Worm (Caenorhabditis elegans) whole organism, young adult: ENCODE data around the gene K12H4.7.

Experiments used
- F49E8.2 ChIP-seq: sonication (generic microtip); optimal IDR thresholded peaks from 3 replicates; lab custom pipeline; 2017; ENCODE audit warnings: missing genetic modification characterization, mild to moderate bottlenecking, missing compliant biosample characterization, antibody characterized with exemption, moderate library complexity; ENCODE audit not compliant: insufficient read depth
- K11D2.4 ChIP-seq: fragments of 200-800 bp; sonication (Bioruptor generic); IDR thresholded peaks from 2 replicates; pipeline ENCODE4 v1.3.6; 2022; ENCODE audit warnings: missing genetic modification reagents, missing genetic modification characterization, missing compliant biosample characterization
- T07F8.4 ChIP-seq: sonication (generic microtip); optimal IDR thresholded peaks from 2 replicates; lab custom pipeline; 2016; ENCODE audit warnings: mild to moderate bottlenecking, missing genetic modification characterization, moderate library complexity, missing compliant biosample characterization
- Y53F4B.3 ChIP-seq: fragments of 200-800 bp; sonication (Bioruptor generic); IDR thresholded peaks from 2 replicates; pipeline ENCODE4 v1.3.6; 2022; ENCODE audit warnings: missing genetic modification reagents, missing genetic modification characterization, missing compliant biosample characterization
- Y67H2A.10 ChIP-seq: fragments of 200-800 bp; sonication (Bioruptor generic); conservative IDR thresholded peaks from 2 replicates; pipeline ENCODE4 v1.3.6; 2022; ENCODE audit warnings: missing genetic modification reagents, missing genetic modification characterization, missing compliant biosample characterization
- athp-1 ChIP-seq: sonication (generic microtip); optimal IDR thresholded peaks from 2 replicates; lab custom pipeline; 2017; ENCODE audit warnings: mild to moderate bottlenecking, missing genetic modification characterization, missing compliant biosample characterization
- attf-3 ChIP-seq: fragments of 200-800 bp; sonication (Bioruptor generic); conservative IDR thresholded peaks from 2 replicates; pipeline ENCODE4 v1.3.6; 2022; ENCODE audit warnings: missing genetic modification reagents, missing genetic modification characterization, missing compliant biosample characterization
- ccch-3 ChIP-seq: fragments of 200-800 bp; sonication (Bioruptor generic); optimal IDR thresholded peaks from 2 replicates; lab custom pipeline; 2018; ENCODE audit warnings: mild to moderate bottlenecking, missing genetic modification characterization, missing compliant biosample characterization
- cebp-1 ChIP-seq, 2 experiments: fragments of 200-800 bp in 1 of 2; sonication (Bioruptor generic) in 1 of 2; sonication (generic microtip) in 1 of 2; IDR thresholded peaks in 1 of 2; optimal IDR thresholded peaks in 1 of 2; 2 replicates each; pipeline versions ENCODE4 v1.3.6 to Lab custom; 2017 to 2022; ENCODE audit warnings: missing compliant biosample characterization in 2 of 2, missing genetic modification characterization in 2 of 2, mild to moderate bottlenecking in 1 of 2, missing genetic modification reagents in 1 of 2, moderate library complexity in 1 of 2
- ceh-100 ChIP-seq: fragments of 200-800 bp; sonication (Bioruptor generic); IDR thresholded peaks from 2 replicates; pipeline ENCODE4 v1.3.6; 2022; ENCODE audit warnings: missing genetic modification reagents, missing genetic modification characterization, missing compliant biosample characterization
- ceh-91 ChIP-seq: fragments of 200-800 bp; sonication (Bioruptor generic); IDR thresholded peaks from 2 replicates; pipeline ENCODE4 v1.3.6; 2022; ENCODE audit warnings: missing genetic modification reagents, missing genetic modification characterization, missing compliant biosample characterization
- dox-1 ChIP-seq: fragments of 200-800 bp; sonication (Bioruptor generic); IDR thresholded peaks from 2 replicates; pipeline ENCODE4 v1.3.6; 2022; ENCODE audit warnings: missing genetic modification reagents, missing genetic modification characterization, missing compliant biosample characterization
- dpff-1 ChIP-seq: sonication (generic microtip); optimal IDR thresholded peaks from 2 replicates; lab custom pipeline; 2017; ENCODE audit warnings: mild to moderate bottlenecking, missing genetic modification characterization, missing compliant biosample characterization
- efl-1 ChIP-seq: fragments of 150-350 bp; optimal IDR thresholded peaks from 2 replicates; lab custom pipeline; 2014; ENCODE audit warnings: missing biosample characterization, missing genetic modification reagents, missing genetic modification characterization
- ekl-4 ChIP-seq: fragments of 200-800 bp; sonication (Bioruptor generic); IDR thresholded peaks from 2 replicates; pipeline ENCODE4 v1.3.6; 2022; ENCODE audit warnings: missing genetic modification reagents, missing genetic modification characterization, missing compliant biosample characterization
- him-1 ChIP-seq: sonication (generic microtip); optimal IDR thresholded peaks from 2 replicates; lab custom pipeline; 2016; ENCODE audit warnings: missing genotype, missing genetic modification reagents, missing genetic modification characterization, missing compliant biosample characterization
- hlh-26 ChIP-seq: fragments of 200-800 bp; sonication (Bioruptor generic); conservative IDR thresholded peaks from 2 replicates; pipeline ENCODE4 v1.3.6; 2022; ENCODE audit warnings: missing genetic modification reagents, missing genetic modification characterization, missing compliant biosample characterization
- hrde-1 ChIP-seq: sonication (generic microtip); optimal IDR thresholded peaks from 2 replicates; lab custom pipeline; 2016; ENCODE audit warnings: missing genetic modification characterization, mild to moderate bottlenecking, missing compliant biosample characterization, moderate library complexity, missing genotype, missing genetic modification reagents, borderline replicate concordance
- let-526 ChIP-seq: fragments of 200-800 bp; sonication (Bioruptor generic); IDR thresholded peaks from 2 replicates; pipeline ENCODE4 v1.3.6; 2022; ENCODE audit warnings: missing genetic modification reagents, missing genetic modification characterization, missing compliant biosample characterization
- let-607 ChIP-seq, 2 experiments: fragments of 200-800 bp in 1 of 2; sonication (Bioruptor generic) in 1 of 2; sonication (generic microtip) in 1 of 2; optimal IDR thresholded peaks; 2 replicates each; lab custom pipeline; 2016 to 2018; ENCODE audit warnings: mild to moderate bottlenecking in 2 of 2, missing compliant biosample characterization in 2 of 2, missing genetic modification characterization in 2 of 2, moderate library complexity in 2 of 2, missing genotype in 1 of 2
- lsy-27 ChIP-seq: sonication (generic microtip); optimal IDR thresholded peaks from 2 replicates; lab custom pipeline; 2017; ENCODE audit warnings: missing genetic modification characterization, mild to moderate bottlenecking, missing compliant biosample characterization, antibody characterized with exemption, missing genotype, borderline replicate concordance; ENCODE audit not compliant: insufficient read depth
- madf-6 ChIP-seq: fragments of 200-800 bp; sonication (Bioruptor generic); IDR thresholded peaks from 2 replicates; pipeline ENCODE4 v1.3.6; 2022; ENCODE audit warnings: missing genetic modification reagents, missing genetic modification characterization, missing compliant biosample characterization
- mes-4 ChIP-seq: sonication (generic microtip); optimal IDR thresholded peaks from 2 replicates; lab custom pipeline; 2016; ENCODE audit warnings: missing genotype, missing genetic modification characterization, missing compliant biosample characterization
- mxl-1 ChIP-seq: sonication (generic microtip); optimal IDR thresholded peaks from 2 replicates; lab custom pipeline; 2016; ENCODE audit warnings: missing genetic modification characterization, missing compliant biosample characterization
- nfyb-1 ChIP-seq: fragments of 200-800 bp; sonication (Bioruptor generic); IDR thresholded peaks from 2 replicates; pipeline ENCODE4 v1.3.6; 2022; ENCODE audit warnings: missing genetic modification reagents, missing genetic modification characterization, missing compliant biosample characterization
- nhr-120 ChIP-seq: fragments of 200-800 bp; sonication (Bioruptor generic); IDR thresholded peaks from 2 replicates; pipeline ENCODE4 v1.3.6; 2022; ENCODE audit warnings: missing genetic modification characterization, missing compliant biosample characterization
- nhr-80 ChIP-seq: sonication (generic microtip); optimal IDR thresholded peaks from 2 replicates; lab custom pipeline; 2016; ENCODE audit warnings: missing genetic modification characterization, missing compliant biosample characterization
- pbrm-1 ChIP-seq: fragments of 200-800 bp; sonication (Bioruptor generic); IDR thresholded peaks from 2 replicates; pipeline ENCODE4 v1.3.6; 2022; ENCODE audit warnings: missing genetic modification reagents, missing genetic modification characterization, missing compliant biosample characterization
- sea-2 ChIP-seq: fragments of 200-800 bp; sonication (Bioruptor generic); IDR thresholded peaks from 2 replicates; pipeline ENCODE4 v1.3.6; 2022; ENCODE audit warnings: missing genetic modification characterization, missing compliant biosample characterization
- snpc-1.1 ChIP-seq: sonication (generic microtip); optimal IDR thresholded peaks from 2 replicates; lab custom pipeline; 2017; ENCODE audit warnings: missing genetic modification characterization, mild to moderate bottlenecking, missing compliant biosample characterization, antibody characterized with exemption, moderate library complexity, missing genotype, missing genetic modification reagents; ENCODE audit not compliant: insufficient read depth
- unc-130 ChIP-seq: sonication (generic microtip); optimal IDR thresholded peaks from 2 replicates; lab custom pipeline; 2016; ENCODE audit warnings: missing genetic modification reagents, missing genetic modification characterization, missing compliant biosample characterization

The K12H4.7 gene

DNA sequence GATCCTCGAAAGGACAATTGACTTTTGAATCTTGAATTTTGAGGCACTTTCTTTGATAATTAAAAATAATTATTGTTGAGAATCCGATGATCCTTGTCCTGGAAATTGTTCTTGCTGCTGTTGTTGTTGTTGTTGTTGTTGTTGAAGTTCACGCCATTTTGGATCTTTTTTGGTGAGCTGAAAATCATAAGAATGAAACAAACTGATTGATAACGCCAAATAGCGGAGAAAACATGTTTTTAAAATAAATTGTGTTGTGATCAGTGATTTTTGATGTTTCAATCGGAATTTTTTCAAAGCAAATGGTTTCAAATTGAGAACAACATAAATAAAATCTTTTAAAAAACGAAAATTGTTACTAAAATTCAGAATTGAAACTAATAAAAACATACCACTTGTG is 33.8 kb downstream of the K12H4.7 start (continued):
- TF ChIP-seq T07F8.4 (tag; lab: Kevin White, UChicago): no peak
- no peak for TF ChIP-seq Y67H2A.10
- TF ChIP-seq F49E8.2 (tag; lab: Kevin White, UChicago): no peak
- TF ChIP-seq ekl-4 (GFP tag; lab: Robert Waterston, UW): no peak

DNA sequence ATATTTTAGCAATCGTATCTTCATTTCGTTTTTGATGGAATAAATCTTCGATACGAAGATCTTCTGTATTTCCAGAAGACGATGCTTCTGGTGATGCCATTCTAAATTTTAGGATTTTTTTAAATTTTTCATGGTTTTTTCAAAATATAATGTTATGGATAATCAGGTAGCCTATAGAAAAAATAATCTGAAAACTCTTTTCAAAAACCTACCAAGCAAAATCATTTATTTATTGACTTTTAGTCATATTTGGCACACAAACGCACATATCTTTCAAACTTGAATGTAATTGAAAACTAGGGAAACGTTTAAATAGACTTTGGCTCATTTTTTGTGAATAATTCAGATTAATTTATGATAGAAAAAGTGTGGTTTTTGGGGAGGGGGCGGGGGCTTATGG is 34.4 kb downstream of the K12H4.7 start, which contains the start of gene F44B9.5:
Gene F44B9.5, minus strand, starts transcription at position 101 of the 400 bp plus-strand sequence.
- TF ChIP-seq Y67H2A.10 (no peak), ccch-3 (GFP tag; lab: Kevin White, UChicago) (no peak), K11D2.4 (GFP tag; lab: Robert Waterston, UW) (no peak), mxl-1 (tag; lab: Kevin White, UChicago) (no peak), Y53F4B.3 (GFP tag; lab: Robert Waterston, UW) (no peak), let-607 (tag; optimal IDR thresholded peaks at IDR 0.05; lab: Kevin White, UChicago) (no peak), lsy-27 (no peak), sea-2 (GFP tag; lab: Robert Waterston, UW) (no peak), hlh-26 (GFP tag; lab: Robert Waterston, UW) (no peak), nhr-120 (no peak), attf-3 (GFP tag; lab: Robert Waterston, UW) (no peak), T07F8.4 (tag; lab: Kevin White, UChicago) (no peak)

DNA sequence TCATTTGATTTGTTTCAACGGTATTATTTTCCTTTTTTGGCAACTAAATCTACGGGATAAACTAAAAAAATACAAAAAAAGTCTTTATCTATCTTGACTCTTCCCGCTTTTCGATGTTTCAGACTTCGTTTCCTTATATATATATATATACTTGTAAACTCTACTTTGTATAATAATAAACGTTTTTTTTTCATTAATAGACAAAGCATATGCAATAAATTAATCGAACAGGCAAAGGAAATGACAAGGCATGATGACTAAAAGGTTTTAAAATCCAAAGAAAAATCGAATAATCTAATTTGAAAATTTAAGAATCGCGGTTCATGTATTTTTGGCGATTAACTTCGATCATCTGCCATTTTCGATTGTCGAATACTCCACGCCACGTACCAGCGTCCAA is 37.3 kb downstream of the K12H4.7 start:
- peak; percentile 91 for TF ChIP-seq him-1 (tag; lab: Kevin White, UChicago)
- peak; percentile 25 for TF ChIP-seq hrde-1
- TF ChIP-seq dox-1 (GFP tag; lab: Robert Waterston, UW): no peak
- peak; percentile 3 for TF ChIP-seq unc-130 (GFP tag; lab: Kevin White, UChicago)
- 0 out of 2 replicates have a peak, but pooled peaks have one; percentile 23 for TF ChIP-seq madf-6 (GFP tag; lab: Robert Waterston, UW)
- no peak for TF ChIP-seq let-526 (GFP tag; lab: Robert Waterston, UW)
- TF ChIP-seq athp-1 (tag; lab: Kevin White, UChicago): peak; percentile 31

DNA sequence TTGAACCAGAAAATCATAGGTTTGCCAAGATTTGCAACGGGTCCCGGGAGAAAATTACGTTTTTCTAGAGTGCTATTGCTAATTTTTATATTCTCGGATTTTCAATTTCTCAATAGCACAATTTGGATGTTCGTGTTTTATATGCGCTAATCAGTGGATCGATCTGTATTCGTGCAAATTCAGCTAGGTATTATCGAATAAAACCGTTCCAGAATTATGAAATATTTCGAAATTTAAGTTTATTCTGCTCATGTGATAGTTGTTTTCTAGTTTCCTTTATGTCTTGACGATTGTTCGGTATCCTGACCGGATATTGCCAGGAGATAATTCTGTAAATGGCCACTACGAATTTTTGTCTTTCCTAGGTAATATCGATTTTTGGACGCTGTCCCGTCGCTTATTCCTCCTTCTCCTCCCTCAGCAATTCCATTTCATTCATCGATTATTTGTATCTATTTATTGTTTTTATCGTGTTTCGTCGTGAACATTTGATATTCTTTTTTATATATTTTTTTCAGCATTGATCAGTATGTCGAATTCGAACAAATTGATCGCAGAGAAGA is 40.5 kb downstream of the K12H4.7 start, which contains the start of gene cit-1.2:
Gene cit-1.2, plus strand, starts transcription at position 513 of the 563 bp plus-strand sequence.
- TF ChIP-seq pbrm-1 (GFP tag; lab: Robert Waterston, UW) (0 out of 2 replicates have a peak, but pooled peaks have one; percentile 19), efl-1 (GFP tag; lab: Kevin White, UChicago) (no peak), ceh-91 (GFP tag; lab: Robert Waterston, UW) (no peak), dpff-1 (tag; lab: Kevin White, UChicago) (no peak), nhr-80 (tag; lab: Kevin White, UChicago) (no peak), ceh-100 (no peak), snpc-1.1 (tag; lab: Kevin White, UChicago) (no peak), cebp-1 (GFP tag; IDR thresholded peaks at IDR 0.05; lab: Robert Waterston, UW) (peak; percentile 23; the same call in 1 of the 2 replicates), cebp-1 (tag; optimal IDR thresholded peaks at IDR 0.05; lab: Kevin White, UChicago) (peak; percentile 67), mes-4 (tag; lab: Kevin White, UChicago) (no peak), sea-2 (GFP tag; lab: Robert Waterston, UW) (no peak), nfyb-1 (0 out of 2 replicates have a peak, but pooled peaks have one; percentile 30)
